Worm (Caenorhabditis elegans) whole organism, L4 larva: Measurements from ENCODE around the gene str-231.

Experiments used
- aha-1 ChIP-seq: fragments of 150-350 bp; peaks from one replicate; lab custom pipeline; 2014; ENCODE audit warnings: missing biosample characterization, missing genetic modification characterization
- aly-2 ChIP-seq: sonication (generic microtip); optimal IDR thresholded peaks from 2 replicates; lab custom pipeline; 2018; ENCODE audit warnings: missing biosample characterization, missing genetic modification characterization
- fkh-10 ChIP-seq: fragments of 150-350 bp; optimal IDR thresholded peaks from 2 replicates; lab custom pipeline; 2014; ENCODE audit warnings: missing biosample characterization, missing genetic modification reagents, missing genetic modification characterization
- hif-1 ChIP-seq, 2 experiments: sonication (generic microtip); optimal IDR thresholded peaks; 2 replicates each; lab custom pipeline; 2016 to 2017; ENCODE audit warnings: missing compliant biosample characterization in 2 of 2, missing genetic modification characterization in 2 of 2, missing genetic modification reagents in 2 of 2, missing genotype in 2 of 2, mild to moderate bottlenecking in 1 of 2
- mep-1 ChIP-seq: fragments of 150-350 bp; sonication (generic microtip); optimal IDR thresholded peaks from 3 replicates; lab custom pipeline; 2014; ENCODE audit warnings: missing biosample characterization, missing genetic modification characterization
- nhr-11 ChIP-seq: fragments of 150-350 bp; optimal IDR thresholded peaks from 2 replicates; lab custom pipeline; 2014; ENCODE audit warnings: missing biosample characterization, missing genetic modification characterization
- nhr-25 ChIP-seq: sonication (generic microtip); optimal IDR thresholded peaks from 2 replicates; lab custom pipeline; 2017; ENCODE audit warnings: missing genetic modification characterization, mild to moderate bottlenecking, missing compliant biosample characterization, antibody characterized with exemption, moderate library complexity, borderline replicate concordance; ENCODE audit not compliant: insufficient read depth
- nhr-77 ChIP-seq: fragments of 150-350 bp; optimal IDR thresholded peaks from 2 replicates; lab custom pipeline; 2014; ENCODE audit warnings: missing biosample characterization, missing genetic modification characterization
- unc-39 ChIP-seq: sonication (generic microtip); optimal IDR thresholded peaks from 2 replicates; lab custom pipeline; 2017; ENCODE audit warnings: missing biosample characterization, missing genetic modification characterization
- unc-62 ChIP-seq, 3 experiments: fragments of 150-350 bp in 1 of 3; sonication (generic microtip); optimal IDR thresholded peaks in 2 of 3; peaks in 1 of 3; 1 replicate in 1 of 3; 2 replicates in 2 of 3; lab custom pipeline; 2014 to 2017; ENCODE audit warnings: missing biosample characterization in 3 of 3, missing genetic modification characterization in 3 of 3, missing genetic modification reagents in 3 of 3, missing genotype in 1 of 3

ce11 chrV:16015652-16016051 lies 8.2 kb upstream of the str-231 start, which contains the start of gene str-232:
- TF ChIP-seq nhr-77 (tag; lab: Kevin White, UChicago) (no peak), unc-62 (GFP tag; optimal IDR thresholded peaks at IDR 0.05 in 1 of 2; lab: Kevin White, UChicago) (no peak), unc-62 (tag; optimal IDR thresholded peaks at IDR 0.05; lab: Kevin White, UChicago) (no peak), mep-1 (tag; lab: Kevin White, UChicago) (no peak), nhr-11 (tag; lab: Kevin White, UChicago) (no peak), unc-39 (tag; lab: Kevin White, UChicago) (no peak), aha-1 (tag; lab: Kevin White, UChicago) (no peak), hif-1 (tag; optimal IDR thresholded peaks at IDR 0.05; lab: Kevin White, UChicago) (no peak), fkh-10 (no peak), aly-2 (tag; lab: Kevin White, UChicago) (no peak), nhr-25 (tag; lab: Kevin White, UChicago) (no peak)
